Worm (Caenorhabditis elegans) whole organism, L1 larva: Measurements from ENCODE around the gene T01G6.10.

Source experiments
- C04F5.9 ChIP-seq: sonication (generic microtip); optimal IDR thresholded peaks from 2 replicates; lab custom pipeline; 2016; ENCODE audit warnings: missing genetic modification characterization, missing compliant biosample characterization
- C34B4.2 ChIP-seq: sonication (generic microtip); optimal IDR thresholded peaks from 2 replicates; lab custom pipeline; 2017; ENCODE audit warnings: mild to moderate bottlenecking, missing genetic modification characterization, missing compliant biosample characterization
- F16B12.6 ChIP-seq: fragments of 150-350 bp; optimal IDR thresholded peaks from 2 replicates; lab custom pipeline; 2014; ENCODE audit warnings: missing biosample characterization, missing genetic modification characterization
- aha-1 ChIP-seq: fragments of 150-350 bp; optimal IDR thresholded peaks from 2 replicates; lab custom pipeline; 2014; ENCODE audit warnings: missing biosample characterization, missing genetic modification characterization
- alr-1 ChIP-seq: fragments of 200-800 bp; sonication (Bioruptor generic); optimal IDR thresholded peaks from 2 replicates; lab custom pipeline; 2018; ENCODE audit warnings: borderline replicate concordance, mild to moderate bottlenecking, missing genetic modification characterization, missing compliant biosample characterization
- ceh-82 ChIP-seq, 3 experiments: fragments of 150-350 bp in 1 of 3; sonication (generic microtip) in 2 of 3; optimal IDR thresholded peaks; 2 replicates each; lab custom pipeline; 2014 to 2017; ENCODE audit warnings: missing biosample characterization in 3 of 3, missing genetic modification characterization in 3 of 3
- ceh-90 ChIP-seq: sonication (generic microtip); optimal IDR thresholded peaks from 2 replicates; lab custom pipeline; 2016; ENCODE audit warnings: missing genetic modification characterization, missing compliant biosample characterization
- dpl-1 ChIP-seq, 3 experiments: fragments of 150-350 bp in 2 of 3; sonication (generic microtip) in 1 of 3; optimal IDR thresholded peaks; 2 replicates each; lab custom pipeline; 2014 to 2017; ENCODE audit warnings: missing biosample characterization in 3 of 3, missing genetic modification characterization in 3 of 3, missing genetic modification reagents in 3 of 3
- egl-13 ChIP-seq: sonication (generic microtip); optimal IDR thresholded peaks from 2 replicates; lab custom pipeline; 2016; ENCODE audit warnings: missing genotype, missing genetic modification reagents, missing genetic modification characterization, missing compliant biosample characterization
- elt-2 ChIP-seq: sonication (generic microtip); optimal IDR thresholded peaks from 2 replicates; lab custom pipeline; 2016; ENCODE audit warnings: missing genetic modification characterization, mild to moderate bottlenecking, inconsistent platforms, missing compliant biosample characterization, missing genetic modification reagents
- elt-3 ChIP-seq, 6 experiments: fragments of 150-350 bp in 1 of 6; sonication (generic microtip); optimal IDR thresholded peaks; 2 replicates each; lab custom pipeline; 2017 to 2018; ENCODE audit warnings: missing biosample characterization in 6 of 6, missing genetic modification characterization in 6 of 6, inconsistent platforms in 1 of 6
- ets-5 ChIP-seq: fragments of 200-800 bp; sonication (Bioruptor generic); IDR thresholded peaks from 2 replicates; pipeline ENCODE4 v1.3.6; 2022; ENCODE audit warnings: missing genetic modification characterization, missing compliant biosample characterization
- fkh-4 ChIP-seq: sonication (generic microtip); optimal IDR thresholded peaks from 2 replicates; lab custom pipeline; 2016; ENCODE audit warnings: missing compliant biosample characterization, missing genetic modification characterization, borderline replicate concordance
- fkh-8 ChIP-seq: sonication (generic microtip); optimal IDR thresholded peaks from 2 replicates; lab custom pipeline; 2016; ENCODE audit warnings: mild to moderate bottlenecking, missing genetic modification characterization, missing compliant biosample characterization
- fos-1 ChIP-seq: fragments of 150-350 bp; optimal IDR thresholded peaks from 2 replicates; lab custom pipeline; 2014; ENCODE audit warnings: missing biosample characterization, missing genetic modification characterization
- hlh-17 ChIP-seq: fragments of 200-800 bp; sonication (Bioruptor generic); optimal IDR thresholded peaks from 2 replicates; lab custom pipeline; 2018; ENCODE audit warnings: missing genetic modification characterization, mild to moderate bottlenecking, missing compliant biosample characterization, moderate library complexity, borderline replicate concordance
- irx-1 ChIP-seq: sonication (generic microtip); optimal IDR thresholded peaks from 2 replicates; lab custom pipeline; 2016; ENCODE audit warnings: missing genetic modification characterization, missing compliant biosample characterization
- isw-1 ChIP-seq: fragments of 200-800 bp; sonication (Bioruptor generic); IDR thresholded peaks from 2 replicates; pipeline ENCODE4 v1.3.6; 2022; ENCODE audit warnings: missing genetic modification characterization, missing compliant biosample characterization
- lin-14 ChIP-seq: fragments of 200-800 bp; sonication (Bioruptor generic); optimal IDR thresholded peaks from 2 replicates; lab custom pipeline; 2018; ENCODE audit warnings: mild to moderate bottlenecking, missing genetic modification characterization, moderate library complexity, missing compliant biosample characterization
- lin-35 ChIP-seq, 2 experiments: fragments of 150-350 bp; optimal IDR thresholded peaks; 2 replicates each; lab custom pipeline; 2014; ENCODE audit warnings: missing biosample characterization in 2 of 2, missing genetic modification characterization in 2 of 2, missing genetic modification reagents in 2 of 2
- lir-3 ChIP-seq: sonication (generic microtip); optimal IDR thresholded peaks from 2 replicates; lab custom pipeline; 2016; ENCODE audit warnings: mild to moderate bottlenecking, missing genetic modification characterization, moderate library complexity, missing compliant biosample characterization; ENCODE audit not compliant: poor library complexity
- lsy-2 ChIP-seq, 2 experiments: fragments of 150-350 bp; optimal IDR thresholded peaks; 2 replicates each; lab custom pipeline; 2014; ENCODE audit warnings: missing biosample characterization in 2 of 2, missing genetic modification characterization in 2 of 2
- mab-9 ChIP-seq: fragments of 200-800 bp; sonication (Bioruptor generic); IDR thresholded peaks from 2 replicates; pipeline ENCODE4 v1.3.6; 2022; ENCODE audit warnings: missing genetic modification reagents, missing genetic modification characterization, missing compliant biosample characterization
- mdl-1 ChIP-seq, 2 experiments: fragments of 150-350 bp; optimal IDR thresholded peaks; 2 replicates each; lab custom pipeline; 2014 to 2017; ENCODE audit warnings: missing biosample characterization in 2 of 2, missing genetic modification characterization in 2 of 2, inconsistent platforms in 1 of 2
- mef-2 ChIP-seq: fragments of 150-350 bp; optimal IDR thresholded peaks from 2 replicates; lab custom pipeline; 2014; ENCODE audit warnings: missing biosample characterization, missing genetic modification characterization
- mep-1 ChIP-seq: fragments of 150-350 bp; optimal IDR thresholded peaks from 2 replicates; lab custom pipeline; 2014; ENCODE audit warnings: missing biosample characterization, missing genetic modification characterization
- nhr-11 ChIP-seq: fragments of 150-350 bp; optimal IDR thresholded peaks from 2 replicates; lab custom pipeline; 2014; ENCODE audit warnings: missing biosample characterization, missing genetic modification characterization
- nhr-12 ChIP-seq: sonication (generic microtip); optimal IDR thresholded peaks from 2 replicates; lab custom pipeline; 2017; ENCODE audit warnings: missing biosample characterization, missing genetic modification characterization
- nhr-20 ChIP-seq: sonication (generic microtip); optimal IDR thresholded peaks from 2 replicates; lab custom pipeline; 2016; ENCODE audit warnings: mild to moderate bottlenecking, missing genetic modification characterization, missing compliant biosample characterization
- nhr-237 ChIP-seq: fragments of 150-350 bp; optimal IDR thresholded peaks from 2 replicates; lab custom pipeline; 2014; ENCODE audit warnings: missing biosample characterization, missing genetic modification characterization
- nhr-28 ChIP-seq: fragments of 150-350 bp; optimal IDR thresholded peaks from 2 replicates; lab custom pipeline; 2014; ENCODE audit warnings: missing biosample characterization, missing genetic modification characterization
- nhr-47 ChIP-seq: sonication (generic microtip); optimal IDR thresholded peaks from 2 replicates; lab custom pipeline; 2016; ENCODE audit warnings: mild to moderate bottlenecking, missing genetic modification characterization, moderate library complexity, missing compliant biosample characterization
- nhr-76 ChIP-seq: sonication (generic microtip); optimal IDR thresholded peaks from 2 replicates; lab custom pipeline; 2017; ENCODE audit warnings: missing biosample characterization, missing genetic modification characterization
- nhr-77 ChIP-seq: fragments of 150-350 bp; optimal IDR thresholded peaks from 2 replicates; lab custom pipeline; 2014; ENCODE audit warnings: missing biosample characterization, missing genetic modification characterization
- nhr-90 ChIP-seq: sonication (generic microtip); optimal IDR thresholded peaks from 2 replicates; lab custom pipeline; 2016; ENCODE audit warnings: mild to moderate bottlenecking, missing genetic modification characterization, missing compliant biosample characterization; ENCODE audit not compliant: poor library complexity
- rnt-1 ChIP-seq: sonication (generic microtip); optimal IDR thresholded peaks from 2 replicates; lab custom pipeline; 2016; ENCODE audit warnings: mild to moderate bottlenecking, missing genetic modification characterization, moderate library complexity, missing compliant biosample characterization
- skn-1 ChIP-seq: fragments of 150-350 bp; optimal IDR thresholded peaks from 2 replicates; lab custom pipeline; 2014; ENCODE audit warnings: missing biosample characterization, missing genetic modification characterization
- snpc-4 ChIP-seq: fragments of 150-350 bp; optimal IDR thresholded peaks from 2 replicates; lab custom pipeline; 2014; ENCODE audit warnings: missing biosample characterization, missing genetic modification characterization
- sptf-1 ChIP-seq: fragments of 150-350 bp; optimal IDR thresholded peaks from 2 replicates; lab custom pipeline; 2014; ENCODE audit warnings: missing biosample characterization, missing genetic modification characterization
- tlp-1 ChIP-seq: fragments of 150-350 bp; optimal IDR thresholded peaks from 2 replicates; lab custom pipeline; 2014; ENCODE audit warnings: missing biosample characterization, missing genetic modification characterization
- unc-130 ChIP-seq: fragments of 150-350 bp; optimal IDR thresholded peaks from 2 replicates; lab custom pipeline; 2017; ENCODE audit warnings: missing biosample characterization, missing genetic modification characterization, inconsistent platforms
- unc-30 ChIP-seq: sonication (generic microtip); optimal IDR thresholded peaks from 2 replicates; lab custom pipeline; 2017; ENCODE audit warnings: missing biosample characterization, missing genetic modification characterization
- unc-98 ChIP-seq: fragments of 200-800 bp; sonication (Bioruptor generic); IDR thresholded peaks from 2 replicates; pipeline ENCODE4 v1.3.6; 2022; ENCODE audit warnings: missing genetic modification characterization, missing compliant biosample characterization

The T01G6.10 gene

DNA sequence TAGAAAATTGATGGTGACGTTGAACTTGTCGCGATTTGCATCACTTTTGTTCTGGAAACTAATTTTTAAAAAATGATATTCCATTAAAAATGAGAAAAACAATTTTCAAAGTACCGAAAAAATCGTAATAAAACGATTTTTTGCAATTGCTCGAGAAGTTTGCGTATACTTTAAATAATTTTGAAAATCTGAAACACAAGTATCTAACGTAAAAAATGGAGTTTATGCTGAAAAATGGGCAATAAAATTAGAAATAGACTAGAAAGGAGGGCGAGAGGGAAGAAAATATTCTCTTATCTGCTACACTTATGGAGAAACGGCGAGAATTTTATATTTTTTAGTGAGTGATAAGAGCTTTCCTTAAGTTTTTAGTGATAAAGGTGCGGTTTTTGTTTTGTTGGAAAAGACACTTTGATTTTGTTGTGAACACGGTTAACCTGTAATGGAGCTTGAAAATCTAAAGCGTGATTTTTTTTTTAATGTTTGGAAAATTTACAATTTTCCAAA, 19.7 kb downstream of the T01G6.10 start, which contains the start of gene nhr-130:
Gene nhr-130 (minus strand): TSS at position 51 of the 507 bp plus-strand sequence.
- TF ChIP-seq lin-14 (peak; percentile 12), ets-5 (GFP tag; lab: Robert Waterston, UW) (no peak), nhr-20 (peak; percentile 30), tlp-1 (tag; lab: Kevin White, UChicago) (peak; percentile 28), hlh-17 (GFP tag; lab: Kevin White, UChicago) (no peak), elt-2 (tag; lab: Kevin White, UChicago) (peak; percentile 78)

DNA sequence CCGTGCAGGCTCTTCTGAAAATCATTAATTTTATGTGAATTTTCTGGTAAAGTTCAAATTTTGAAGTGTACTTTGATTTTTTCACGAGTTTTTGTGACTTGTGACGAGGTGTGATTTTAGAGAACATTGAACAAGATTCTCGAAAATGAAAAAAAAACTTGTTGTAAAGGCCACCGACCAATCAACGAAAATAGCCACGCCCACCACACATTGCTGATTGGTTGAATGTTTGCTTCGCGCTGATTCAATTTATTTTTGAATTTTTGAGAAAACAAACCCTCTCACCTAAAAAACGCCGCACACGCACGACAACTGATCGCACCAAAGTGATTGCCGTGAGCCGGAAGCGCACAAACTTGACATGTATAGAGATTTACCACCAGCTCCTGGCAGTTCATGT, 20.2 kb downstream of the T01G6.10 start:
- TF ChIP-seq sptf-1 (tag; lab: Kevin White, UChicago) (no peak), nhr-20 (no peak), mep-1 (tag; lab: Kevin White, UChicago) (no peak), nhr-237 (tag; lab: Kevin White, UChicago) (no peak), C34B4.2 (tag; lab: Kevin White, UChicago) (no peak), aha-1 (no peak), nhr-77 (no peak), mab-9 (GFP tag; lab: Robert Waterston, UW) (no peak), egl-13 (tag; lab: Kevin White, UChicago) (no peak), ceh-90 (tag; lab: Kevin White, UChicago) (no peak), nhr-76 (tag; lab: Kevin White, UChicago) (no peak), nhr-11 (tag; lab: Kevin White, UChicago) (no peak), F16B12.6 (tag; lab: Kevin White, UChicago) (no peak), unc-98 (GFP tag; lab: Robert Waterston, UW) (no peak), mdl-1 (tag; optimal IDR thresholded peaks at IDR 0.05; lab: Kevin White, UChicago) (no peak), fos-1 (tag; lab: Kevin White, UChicago) (no peak), lsy-2 (tag; optimal IDR thresholded peaks at IDR 0.05; lab: Kevin White, UChicago) (no peak), snpc-4 (tag; lab: Kevin White, UChicago) (no peak), skn-1 (tag; lab: Kevin White, UChicago) (no peak)

ce11 chrV:479046-479445, 24.0 kb downstream of the T01G6.10 start:
- TF ChIP-seq nhr-76 (tag; lab: Kevin White, UChicago) (no peak), lir-3 (tag; lab: Kevin White, UChicago) (no peak), ceh-82 (tag; optimal IDR thresholded peaks at IDR 0.05; lab: Kevin White, UChicago) (no peak), C34B4.2 (tag; lab: Kevin White, UChicago) (no peak), alr-1 (tag; lab: Kevin White, UChicago) (no peak), dpl-1 (GFP tag; optimal IDR thresholded peaks at IDR 0.05; lab: Kevin White, UChicago) (no peak), C04F5.9 (tag; lab: Kevin White, UChicago) (no peak), rnt-1 (tag; lab: Kevin White, UChicago) (no peak), fkh-4 (no peak), unc-98 (GFP tag; lab: Robert Waterston, UW) (no peak), unc-130 (tag; lab: Kevin White, UChicago) (no peak), snpc-4 (tag; lab: Kevin White, UChicago) (no peak)
- TF ChIP-seq, all 84 proteins: peak for 0

- TF ChIP-seq mef-2 (tag; lab: Kevin White, UChicago): no peak
- no peak for TF ChIP-seq nhr-12 (tag; lab: Kevin White, UChicago)
- no peak for TF ChIP-seq nhr-90 (tag; lab: Kevin White, UChicago)
- peak; percentile 14 for TF ChIP-seq elt-2 (tag; lab: Kevin White, UChicago)
- no peak for TF ChIP-seq nhr-47 (tag; lab: Kevin White, UChicago)
- TF ChIP-seq ceh-90 (tag; lab: Kevin White, UChicago): no peak
- TF ChIP-seq isw-1: no peak
- TF ChIP-seq aha-1: no peak
- TF ChIP-seq mep-1 (tag; lab: Kevin White, UChicago): no peak
- TF ChIP-seq fkh-8 (tag; lab: Kevin White, UChicago): peak; percentile 5
- no peak for TF ChIP-seq fkh-4
- TF ChIP-seq lin-35 (GFP tag; optimal IDR thresholded peaks at IDR 0.05; lab: Kevin White, UChicago): peak in 1 of 2 experiments; percentile 1
- no peak for TF ChIP-seq unc-30
- TF ChIP-seq nhr-77: no peak
- no peak for TF ChIP-seq elt-3 (tag; optimal IDR thresholded peaks at IDR 0.05; lab: Kevin White, UChicago)
- TF ChIP-seq egl-13 (tag; lab: Kevin White, UChicago): no peak
- no peak for TF ChIP-seq nhr-28 (tag; lab: Kevin White, UChicago)
- TF ChIP-seq irx-1 (tag; lab: Kevin White, UChicago): no peak
Measured at ce11 chrV:477664-478212, 25.3 kb downstream of the T01G6.10 start, which contains the start of gene nhr-55. nhr-55 (plus strand) TSS chrV:478162.
